Worm (Caenorhabditis elegans) whole organism, L2 larva: ENCODE measurements around the gene mrps-5.

Source experiments
- C34F6.9 ChIP-seq: fragments of 150-350 bp; optimal IDR thresholded peaks from 2 replicates; lab custom pipeline; 2014; ENCODE audit warnings: missing biosample characterization, missing genetic modification characterization
- ztf-4 ChIP-seq: fragments of 150-350 bp; optimal IDR thresholded peaks from 2 replicates; lab custom pipeline; 2014; ENCODE audit warnings: missing biosample characterization, missing genetic modification characterization

- TF ChIP-seq ztf-4 (tag; lab: Kevin White, UChicago) (no peak), C34F6.9 (tag; lab: Kevin White, UChicago) (no peak)
These were observed 6.4 kb upstream of the mrps-5 start for ce11 chrV:12556904-12557303.
